Worm (Caenorhabditis elegans) whole organism, L3 larva: ENCODE results near the gene srlf-13.

Experiments used
- daf-12 ChIP-seq: fragments of 150-350 bp; optimal IDR thresholded peaks from 2 replicates; lab custom pipeline; 2014; ENCODE audit warnings: missing biosample characterization, missing genetic modification reagents, missing genetic modification characterization
- lin-39 ChIP-seq: fragments of 150-350 bp; optimal IDR thresholded peaks from 2 replicates; lab custom pipeline; 2018; ENCODE audit warnings: missing biosample characterization, missing genetic modification reagents, missing genetic modification characterization

- no peak for TF ChIP-seq daf-12 (tag; lab: Kevin White, UChicago)
- no peak for TF ChIP-seq lin-39 (tag; lab: Kevin White, UChicago)
These were observed 38.4 kb upstream of the srlf-13 start for ce11 chrIV:10934786-10935185.
